Worm (Caenorhabditis elegans) whole organism, early embryonic: ENCODE measurements around the gene clh-1.

Source experiments
- B0310.2 ChIP-seq: sonication (generic microtip); optimal IDR thresholded peaks from 2 replicates; lab custom pipeline; 2016; ENCODE audit warnings: mild to moderate bottlenecking, missing genetic modification characterization, missing compliant biosample characterization
- F13C5.2 ChIP-seq: sonication (generic microtip); optimal IDR thresholded peaks from 2 replicates; lab custom pipeline; 2017; ENCODE audit warnings: mild to moderate bottlenecking, missing genetic modification characterization, inconsistent platforms, missing compliant biosample characterization
- aly-1 ChIP-seq: sonication (generic microtip); optimal IDR thresholded peaks from 2 replicates; lab custom pipeline; 2016; ENCODE audit warnings: missing genetic modification characterization, missing compliant biosample characterization
- ama-1 ChIP-seq: fragments of 150-350 bp; optimal IDR thresholded peaks from 2 replicates; lab custom pipeline; 2014
- ceh-13 ChIP-seq: fragments of 200-800 bp; sonication (Bioruptor generic); optimal IDR thresholded peaks from 2 replicates; lab custom pipeline; 2018; ENCODE audit warnings: mild to moderate bottlenecking, missing genetic modification characterization, missing compliant biosample characterization
- ets-7 ChIP-seq: sonication (generic microtip); optimal IDR thresholded peaks from 2 replicates; lab custom pipeline; 2016; ENCODE audit warnings: missing genotype, missing genetic modification characterization, missing compliant biosample characterization
- flt-1 ChIP-seq: fragments of 200-800 bp; sonication (Bioruptor generic); IDR thresholded peaks from 2 replicates; pipeline ENCODE4 v1.3.6; 2022; ENCODE audit warnings: missing genetic modification characterization, missing compliant biosample characterization
- hmbx-1 ChIP-seq: sonication (generic microtip); optimal IDR thresholded peaks from 2 replicates; lab custom pipeline; 2016; ENCODE audit warnings: mild to moderate bottlenecking, missing genetic modification characterization, missing compliant biosample characterization
- hmg-4 ChIP-seq: fragments of 200-800 bp; sonication (Bioruptor generic); optimal IDR thresholded peaks from 2 replicates; lab custom pipeline; 2018; ENCODE audit warnings: mild to moderate bottlenecking, missing genetic modification characterization, missing compliant biosample characterization
- hnd-1 ChIP-seq: sonication (generic microtip); optimal IDR thresholded peaks from 2 replicates; lab custom pipeline; 2016; ENCODE audit warnings: missing genetic modification characterization, missing compliant biosample characterization
- scrt-1 ChIP-seq: fragments of 200-800 bp; sonication (Bioruptor generic); IDR thresholded peaks from 2 replicates; pipeline ENCODE4 v1.3.6; 2022; ENCODE audit warnings: missing genetic modification characterization, missing compliant biosample characterization
- sea-1 ChIP-seq: fragments of 200-800 bp; sonication (Bioruptor generic); conservative IDR thresholded peaks from 2 replicates; pipeline ENCODE4 v1.3.6; 2022; ENCODE audit warnings: missing genetic modification characterization, missing compliant biosample characterization
- tbx-11 ChIP-seq: fragments of 200-800 bp; sonication (Bioruptor generic); IDR thresholded peaks from 2 replicates; pipeline ENCODE4 v1.3.6; 2022; ENCODE audit warnings: missing genetic modification characterization, missing compliant biosample characterization
- tbx-37 ChIP-seq: fragments of 200-800 bp; sonication (Bioruptor generic); conservative IDR thresholded peaks from 2 replicates; pipeline ENCODE4 v1.3.6; 2022; ENCODE audit warnings: missing genetic modification reagents, missing genetic modification characterization, missing compliant biosample characterization

ce11 chrII:11835208-11835607 lies 21.1 kb downstream of the clh-1 start, which contains the start of gene T27D12.6:
- TF ChIP-seq hmbx-1 (tag; lab: Kevin White, UChicago) (no peak), F13C5.2 (tag; lab: Kevin White, UChicago) (no peak), ama-1 (lab: Kevin White, UChicago) (no peak), hnd-1 (no peak), ets-7 (tag; lab: Kevin White, UChicago) (no peak), scrt-1 (GFP tag; lab: Robert Waterston, UW) (no peak), flt-1 (GFP tag; lab: Robert Waterston, UW) (no peak), sea-1 (no peak), tbx-11 (GFP tag; lab: Robert Waterston, UW) (no peak), aly-1 (no peak), tbx-37 (no peak), hmg-4 (GFP tag; lab: Kevin White, UChicago) (no peak), B0310.2 (tag; lab: Kevin White, UChicago) (no peak), ceh-13 (no peak)
